Fruit fly (Drosophila melanogaster) whole organism, embryonic: ENCODE measurements around the gene ATPsynD.

Source experiments
- Bgb ChIP-seq: fragments of 200-800 bp; sonication (Bioruptor generic); IDR thresholded peaks from 2 replicates; pipeline ENCODE4 v1.3.6; 2022; ENCODE audit warnings: missing biosample characterization, missing genetic modification characterization; ENCODE audit not compliant: partially characterized antibody
- CG10366 ChIP-seq: fragments of 200-800 bp; sonication (Bioruptor generic); IDR thresholded peaks from 2 replicates; pipeline ENCODE4 v1.3.6; 2022; ENCODE audit warnings: missing biosample characterization, missing genetic modification characterization
- CG10654 ChIP-seq: fragments of 200-800 bp; sonication (Bioruptor generic); optimal IDR thresholded peaks from 2 replicates; lab custom pipeline; 2016; ENCODE audit warnings: missing biosample characterization, missing genetic modification characterization
- CG10959 ChIP-seq: fragments of 200-800 bp; sonication (Bioruptor generic); IDR thresholded peaks from 2 replicates; pipeline ENCODE4 v1.3.6; 2022; ENCODE audit warnings: missing biosample characterization, missing genetic modification characterization
- CG11247 ChIP-seq: fragments of 200-800 bp; sonication (Bioruptor generic); IDR thresholded peaks from 2 replicates; pipeline ENCODE4 v1.3.6; 2022; ENCODE audit warnings: missing biosample characterization, missing genetic modification characterization
- CG11398 ChIP-seq: fragments of 200-800 bp; sonication (Bioruptor generic); optimal IDR thresholded peaks from 2 replicates; lab custom pipeline; 2016; ENCODE audit warnings: missing biosample characterization, missing genetic modification characterization
- CG12236 ChIP-seq: fragments of 200-800 bp; sonication (Bioruptor generic); optimal IDR thresholded peaks from 2 replicates; lab custom pipeline; 2016; ENCODE audit warnings: missing biosample characterization, missing genetic modification characterization
- CG12659 ChIP-seq: fragments of 200-800 bp; sonication (Bioruptor generic); optimal IDR thresholded peaks from 3 replicates; lab custom pipeline; 2017; ENCODE audit warnings: mild to moderate bottlenecking, missing biosample characterization, missing genetic modification reagents, missing genetic modification characterization
- CG15514 ChIP-seq: fragments of 200-800 bp; sonication (Bioruptor generic); optimal IDR thresholded peaks from 3 replicates; lab custom pipeline; 2017; ENCODE audit warnings: missing biosample characterization, missing genetic modification characterization, mild to moderate bottlenecking, moderate library complexity, missing genetic modification reagents
- CG15696 ChIP-seq: fragments of 200-800 bp; sonication (Bioruptor generic); optimal IDR thresholded peaks from 2 replicates; lab custom pipeline; 2019; ENCODE audit warnings: missing biosample characterization, mild to moderate bottlenecking, missing genetic modification characterization, moderate library complexity
- CG18619 ChIP-seq: fragments of 200-800 bp; sonication (Bioruptor generic); optimal IDR thresholded peaks from 3 replicates; lab custom pipeline; 2017; ENCODE audit warnings: missing biosample characterization, mild to moderate bottlenecking, missing genetic modification characterization
- CG2712 ChIP-seq: fragments of 200-800 bp; optimal IDR thresholded peaks from 3 replicates; lab custom pipeline; 2019; ENCODE audit warnings: missing biosample characterization, mild to moderate bottlenecking, missing genetic modification characterization, moderate library complexity
- CG2889 ChIP-seq: fragments of 200-800 bp; sonication (Bioruptor generic); IDR thresholded peaks from 3 replicates; pipeline ENCODE4 v1.3.6; 2022; ENCODE audit warnings: missing biosample characterization, missing genetic modification characterization
- CG33557 ChIP-seq: fragments of 200-800 bp; sonication (Bioruptor generic); optimal IDR thresholded peaks from 2 replicates; lab custom pipeline; 2019; ENCODE audit warnings: missing biosample characterization, mild to moderate bottlenecking, missing genetic modification characterization, moderate library complexity
- CG3407 ChIP-seq: fragments of 200-800 bp; sonication (Bioruptor generic); optimal IDR thresholded peaks from 2 replicates; lab custom pipeline; 2018; ENCODE audit warnings: missing biosample characterization, mild to moderate bottlenecking, missing genetic modification characterization
- CG4328 ChIP-seq: fragments of 200-800 bp; sonication (Bioruptor generic); optimal IDR thresholded peaks from 3 replicates; lab custom pipeline; 2017; ENCODE audit warnings: missing biosample characterization, missing genetic modification reagents, missing genetic modification characterization
- CG4820 ChIP-seq: fragments of 200-800 bp; sonication (Bioruptor generic); optimal IDR thresholded peaks from 3 replicates; lab custom pipeline; 2016; ENCODE audit warnings: missing biosample characterization, missing genetic modification characterization
- CG6654 ChIP-seq: fragments of 200-800 bp; sonication (Bioruptor generic); optimal IDR thresholded peaks from 2 replicates; lab custom pipeline; 2017; ENCODE audit warnings: missing biosample characterization, mild to moderate bottlenecking, missing genetic modification characterization
- CG7963 ChIP-seq: fragments of 200-800 bp; sonication (Bioruptor generic); IDR thresholded peaks from 3 replicates; pipeline ENCODE4 v1.3.6; 2022; ENCODE audit warnings: missing biosample characterization, missing genetic modification characterization; ENCODE audit not compliant: partially characterized antibody
- CG8089 ChIP-seq: fragments of 200-800 bp; sonication (Bioruptor generic); optimal IDR thresholded peaks from 3 replicates; lab custom pipeline; 2016; ENCODE audit warnings: missing biosample characterization, missing genetic modification characterization
- CG8281 ChIP-seq: fragments of 200-800 bp; sonication (Bioruptor generic); optimal IDR thresholded peaks from 2 replicates; lab custom pipeline; 2018; ENCODE audit warnings: missing biosample characterization, mild to moderate bottlenecking, missing genetic modification characterization, moderate library complexity
- CG8924 ChIP-seq: fragments of 200-800 bp; optimal IDR thresholded peaks from 3 replicates; lab custom pipeline; 2019; ENCODE audit warnings: missing biosample characterization, mild to moderate bottlenecking, missing genetic modification characterization, moderate library complexity
- CG9215 ChIP-seq: fragments of 200-800 bp; sonication (Bioruptor generic); IDR thresholded peaks from 2 replicates; pipeline ENCODE4 v1.3.6; 2022; ENCODE audit warnings: missing biosample characterization, missing genetic modification characterization
- CG9609 ChIP-seq: fragments of 200-800 bp; sonication (Bioruptor generic); optimal IDR thresholded peaks from 3 replicates; lab custom pipeline; 2016; ENCODE audit warnings: missing biosample characterization, missing genetic modification characterization
- CTCF ChIP-seq: fragments of 200-800 bp; sonication (Bioruptor generic); optimal IDR thresholded peaks from 2 replicates; lab custom pipeline; 2017; ENCODE audit warnings: missing biosample characterization, mild to moderate bottlenecking, missing genetic modification characterization, moderate library complexity
- CoRest ChIP-seq: fragments of 200-800 bp; sonication (Bioruptor generic); optimal IDR thresholded peaks from 3 replicates; lab custom pipeline; 2018; ENCODE audit warnings: missing biosample characterization, mild to moderate bottlenecking, missing genetic modification characterization, moderate library complexity
- D ChIP-seq, 2 experiments: fragments of 200-800 bp in 1 of 2; fragments of >200 bp in 1 of 2; sonication (Bioruptor generic) in 1 of 2; optimal IDR thresholded peaks; 2 replicates in 1 of 2; 3 replicates in 1 of 2; lab custom pipeline; 2017; ENCODE audit warnings: mild to moderate bottlenecking in 1 of 2, missing biosample characterization in 1 of 2, missing genetic modification characterization in 1 of 2, missing genetic modification reagents in 1 of 2
- Deaf1 ChIP-seq: fragments of 200-800 bp; optimal IDR thresholded peaks from 3 replicates; lab custom pipeline; 2019; ENCODE audit warnings: missing biosample characterization, mild to moderate bottlenecking, missing genetic modification characterization, moderate library complexity
- Nf-YA ChIP-seq: fragments of 200-800 bp; sonication (Bioruptor generic); IDR thresholded peaks from 2 replicates; pipeline ENCODE4 v1.3.6; 2022; ENCODE audit warnings: missing biosample characterization, missing genetic modification characterization
- Nf-YB ChIP-seq: fragments of 200-800 bp; sonication (Bioruptor generic); optimal IDR thresholded peaks from 3 replicates; lab custom pipeline; 2019; ENCODE audit warnings: missing biosample characterization, mild to moderate bottlenecking, missing genetic modification characterization, moderate library complexity
- Rfx ChIP-seq: fragments of 200-800 bp; sonication (Bioruptor generic); IDR thresholded peaks from 2 replicates; pipeline ENCODE4 v1.3.6; 2022; ENCODE audit warnings: missing biosample characterization, missing genetic modification characterization
- Taf1 ChIP-seq: fragments of 200-800 bp; sonication (Bioruptor generic); IDR thresholded peaks from 2 replicates; pipeline ENCODE4 v1.3.6; 2022; ENCODE audit warnings: missing biosample characterization, missing genetic modification characterization
- Xbp1 ChIP-seq: fragments of 200-800 bp; sonication (Bioruptor generic); optimal IDR thresholded peaks from 3 replicates; lab custom pipeline; 2016; ENCODE audit warnings: missing biosample characterization, mild to moderate bottlenecking, missing genetic modification characterization
- cas ChIP-seq: fragments of 200-800 bp; sonication (Bioruptor generic); IDR thresholded peaks from 2 replicates; pipeline ENCODE4 v1.3.6; 2022; ENCODE audit warnings: missing biosample characterization, missing genetic modification characterization
- croc ChIP-seq: fragments of 200-800 bp; sonication (Bioruptor generic); conservative IDR thresholded peaks from 3 replicates; pipeline ENCODE4 v1.3.6; 2022; ENCODE audit warnings: missing biosample characterization, missing genetic modification characterization
- ewg ChIP-seq: fragments of 200-800 bp; sonication (Bioruptor generic); optimal IDR thresholded peaks from 3 replicates; lab custom pipeline; 2017; ENCODE audit warnings: mild to moderate bottlenecking, missing biosample characterization, missing genetic modification reagents, missing genetic modification characterization
- fd96Cb ChIP-seq: fragments of 200-800 bp; sonication (Bioruptor generic); optimal IDR thresholded peaks from 2 replicates; lab custom pipeline; 2018; ENCODE audit warnings: missing biosample characterization, mild to moderate bottlenecking, missing genetic modification characterization, moderate library complexity
- gcm2 ChIP-seq: fragments of 200-800 bp; sonication (Bioruptor generic); optimal IDR thresholded peaks from 2 replicates; lab custom pipeline; 2016; ENCODE audit warnings: missing biosample characterization, missing genetic modification characterization
- hkb ChIP-seq, 2 experiments: fragments of 200-800 bp in 1 of 2; fragments of >200 bp in 1 of 2; sonication (Bioruptor generic) in 1 of 2; IDR thresholded peaks in 1 of 2; optimal IDR thresholded peaks in 1 of 2; 2 replicates each; pipeline versions ENCODE4 v1.3.6 to Lab custom; 2017 to 2022; ENCODE audit warnings: missing biosample characterization in 1 of 2, missing genetic modification characterization in 1 of 2
- kay ChIP-seq: fragments of 200-800 bp; sonication (Bioruptor generic); optimal IDR thresholded peaks from 2 replicates; lab custom pipeline; 2016; ENCODE audit warnings: missing biosample characterization, missing genetic modification characterization
- knrl ChIP-seq: fragments of 200-800 bp; sonication (Bioruptor generic); IDR thresholded peaks from 3 replicates; pipeline ENCODE4 v1.3.6; 2022; ENCODE audit warnings: missing biosample characterization, missing genetic modification characterization; ENCODE audit not compliant: partially characterized antibody
- lmd ChIP-seq: fragments of 200-800 bp; sonication (Bioruptor generic); IDR thresholded peaks from 2 replicates; pipeline ENCODE4 v1.3.6; 2022; ENCODE audit warnings: missing biosample characterization, missing genetic modification characterization
- org-1 ChIP-seq: fragments of 200-800 bp; sonication (Bioruptor generic); optimal IDR thresholded peaks from 2 replicates; lab custom pipeline; 2017; ENCODE audit warnings: missing biosample characterization, missing genetic modification characterization
- otp ChIP-seq: fragments of 200-800 bp; sonication (Bioruptor generic); IDR thresholded peaks from 3 replicates; pipeline ENCODE4, ENCODE4 v1.3.6; 2022; ENCODE audit warnings: missing biosample characterization, missing genetic modification characterization
- phol ChIP-seq: fragments of 200-800 bp; sonication (Bioruptor generic); optimal IDR thresholded peaks from 3 replicates; lab custom pipeline; 2018; ENCODE audit warnings: missing biosample characterization, mild to moderate bottlenecking, missing genetic modification characterization, moderate library complexity
- pita ChIP-seq: fragments of 200-800 bp; sonication (Bioruptor generic); optimal IDR thresholded peaks from 2 replicates; lab custom pipeline; 2017; ENCODE audit warnings: missing biosample characterization, mild to moderate bottlenecking, missing genetic modification characterization
- pros ChIP-seq: fragments of 200-800 bp; sonication (Bioruptor generic); optimal IDR thresholded peaks from 3 replicates; lab custom pipeline; 2019; ENCODE audit warnings: missing biosample characterization, mild to moderate bottlenecking, missing genetic modification characterization, moderate library complexity
- psq ChIP-seq: fragments of 200-800 bp; sonication (Bioruptor generic); optimal IDR thresholded peaks from 2 replicates; lab custom pipeline; 2017; ENCODE audit warnings: missing biosample characterization, missing genetic modification characterization
- ranshi ChIP-seq: fragments of 200-800 bp; sonication (Bioruptor generic); IDR thresholded peaks from 2 replicates; pipeline ENCODE4 v1.3.6; 2022; ENCODE audit warnings: missing biosample characterization, missing genetic modification characterization
- rib ChIP-seq: fragments of 200-800 bp; sonication (Bioruptor generic); IDR thresholded peaks from 2 replicates; pipeline ENCODE4 v1.3.6; 2022; ENCODE audit warnings: missing biosample characterization, missing genetic modification characterization

ATPsynD gene

DNA sequence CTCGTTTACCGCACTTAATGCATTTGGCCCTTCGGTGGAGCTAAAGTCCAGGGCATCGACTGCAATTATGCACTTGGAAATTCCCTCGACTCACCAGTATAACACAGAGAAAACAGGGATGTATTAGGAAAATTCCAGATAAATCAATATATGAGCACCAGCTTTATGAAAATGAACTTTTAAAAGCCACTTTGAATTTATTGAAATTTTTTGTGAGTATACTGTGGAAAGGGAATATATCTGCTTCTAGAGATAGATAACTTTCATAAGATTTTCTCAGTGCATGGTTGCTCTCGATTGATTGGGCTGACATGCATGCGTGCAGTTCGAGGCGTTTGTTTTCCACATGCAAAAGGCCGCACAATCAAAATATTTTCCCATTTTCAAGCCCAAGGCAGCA is 11.0 kb downstream of the ATPsynD start (continued):
- TF ChIP-seq Nf-YB (GFP tag; lab: Kevin White, UChicago) (no peak), ewg (GFP tag; lab: Kevin White, UChicago) (peak; percentile 27), Rfx (no peak), CG8089 (GFP tag; lab: Kevin White, UChicago) (no peak), CG3407 (GFP tag; lab: Kevin White, UChicago) (no peak), phol (tag; lab: Kevin White, UChicago) (peak; percentile 53), CG12659 (GFP tag; lab: Kevin White, UChicago) (peak; percentile 9), CG2889 (GFP tag; lab: Robert Waterston, UW) (no peak), CoRest (tag; lab: Kevin White, UChicago) (peak; percentile 11), CG12236 (GFP tag; lab: Kevin White, UChicago) (no peak), fd96Cb (tag; lab: Kevin White, UChicago) (peak; percentile 54), CG10959 (GFP tag; lab: Robert Waterston, UW) (0 out of 2 replicates have a peak, but pooled peaks have one; percentile 21), CG33557 (GFP tag; lab: Kevin White, UChicago) (no peak), org-1 (GFP tag; lab: Kevin White, UChicago) (no peak), CG8281 (no peak), D (optimal IDR thresholded peaks at IDR 0.05; lab: Kevin White, UChicago) (no peak), D (GFP tag; optimal IDR thresholded peaks at IDR 0.05; lab: Kevin White, UChicago) (peak; percentile 36), rib (GFP tag; lab: Robert Waterston, UW) (no peak), knrl (GFP tag; lab: Robert Waterston, UW) (no peak), CG2712 (tag; lab: Kevin White, UChicago) (peak; percentile 72), cas (GFP tag; lab: Robert Waterston, UW) (no peak), CG4328 (GFP tag; lab: Kevin White, UChicago) (no peak), CG11247 (GFP tag; lab: Robert Waterston, UW) (no peak), CG10654 (GFP tag; lab: Kevin White, UChicago) (no peak), CG9609 (no peak), ranshi (no peak), CG11398 (GFP tag; lab: Kevin White, UChicago) (no peak), kay (GFP tag; lab: Kevin White, UChicago) (no peak), CG15696 (tag; lab: Kevin White, UChicago) (no peak), hkb (optimal IDR thresholded peaks at IDR 0.05; lab: Kevin White, UChicago) (no peak), hkb (GFP tag; IDR thresholded peaks at IDR 0.05; lab: Robert Waterston, UW) (0 out of 2 replicates have a peak, but pooled peaks have one; percentile 23), CG7963 (GFP tag; lab: Robert Waterston, UW) (no peak), CG8924 (tag; lab: Kevin White, UChicago) (peak; percentile 19), Deaf1 (tag; lab: Kevin White, UChicago) (no peak), Bgb (GFP tag; lab: Robert Waterston, UW) (no peak), CG10366 (GFP tag; lab: Robert Waterston, UW) (peak; percentile 30; the same call in 1 of the 2 replicates), otp (peak; percentile 54; the same call in 1 of the 3 replicates), pros (GFP tag; lab: Kevin White, UChicago) (no peak), Xbp1 (GFP tag; lab: Kevin White, UChicago) (peak; percentile 20), lmd (peak; percentile 21; the same call in 1 of the 2 replicates), gcm2 (no peak), pita (no peak), CG18619 (GFP tag; lab: Kevin White, UChicago) (no peak), psq (GFP tag; lab: Kevin White, UChicago) (no peak), Taf1 (GFP tag; lab: Robert Waterston, UW) (no peak), CG9215 (GFP tag; lab: Robert Waterston, UW) (no peak), CTCF (GFP tag; lab: Kevin White, UChicago) (no peak), CG15514 (GFP tag; lab: Kevin White, UChicago) (no peak), Nf-YA (no peak), CG4820 (peak; percentile 27), CG6654 (GFP tag; lab: Kevin White, UChicago) (no peak), croc (GFP tag; lab: Robert Waterston, UW) (peak; percentile 47)
